Worm (Caenorhabditis elegans) whole organism, young adult: ENCODE data around the gene ZK550.6.
A peak's percentile ranks its signal among the peaks of the same experiment; 100 is the strongest.

Experiments used
- C06A6.2 ChIP-seq: fragments of 200-800 bp; sonication (Bioruptor generic); conservative IDR thresholded peaks from 2 replicates; pipeline ENCODE4 v1.3.6; 2022; ENCODE audit warnings: missing genetic modification characterization, missing compliant biosample characterization
- F10E7.11 ChIP-seq: sonication (generic microtip); optimal IDR thresholded peaks from 2 replicates; lab custom pipeline; 2017; ENCODE audit warnings: mild to moderate bottlenecking, missing genetic modification characterization, moderate library complexity, missing compliant biosample characterization
- F39B2.1 ChIP-seq: fragments of 200-800 bp; sonication (Bioruptor generic); IDR thresholded peaks from 2 replicates; pipeline ENCODE4 v1.3.6; 2022; ENCODE audit warnings: missing genetic modification reagents, missing genetic modification characterization, missing compliant biosample characterization
- F55B11.4 ChIP-seq: sonication (generic microtip); optimal IDR thresholded peaks from 2 replicates; lab custom pipeline; 2016; ENCODE audit warnings: missing compliant biosample characterization, missing genetic modification characterization, borderline replicate concordance; ENCODE audit not compliant: insufficient read depth
- K11D2.4 ChIP-seq: fragments of 200-800 bp; sonication (Bioruptor generic); IDR thresholded peaks from 2 replicates; pipeline ENCODE4 v1.3.6; 2022; ENCODE audit warnings: missing genetic modification reagents, missing genetic modification characterization, missing compliant biosample characterization
- T07F8.4 ChIP-seq: sonication (generic microtip); optimal IDR thresholded peaks from 2 replicates; lab custom pipeline; 2016; ENCODE audit warnings: mild to moderate bottlenecking, missing genetic modification characterization, moderate library complexity, missing compliant biosample characterization
- Y56A3A.18 ChIP-seq: fragments of 200-800 bp; sonication (Bioruptor generic); IDR thresholded peaks from 2 replicates; pipeline ENCODE4 v1.3.6; 2022; ENCODE audit warnings: missing genetic modification reagents, missing genetic modification characterization, missing compliant biosample characterization
- Y95B8A.8 ChIP-seq: fragments of 200-800 bp; sonication (Bioruptor generic); IDR thresholded peaks from 2 replicates; pipeline ENCODE4 v1.3.6; 2022; ENCODE audit warnings: missing genetic modification reagents, missing genetic modification characterization, missing compliant biosample characterization
- ZK185.1 ChIP-seq: sonication (generic microtip); optimal IDR thresholded peaks from 2 replicates; lab custom pipeline; 2016; ENCODE audit warnings: mild to moderate bottlenecking, missing genetic modification characterization, missing compliant biosample characterization; ENCODE audit not compliant: poor library complexity, severe bottlenecking
- aptf-2 ChIP-seq: fragments of 200-800 bp; sonication (Bioruptor generic); conservative IDR thresholded peaks from 2 replicates; pipeline ENCODE4 v1.3.6; 2022; ENCODE audit warnings: missing genetic modification reagents, missing genetic modification characterization, missing compliant biosample characterization
- aptf-3 ChIP-seq: fragments of 200-800 bp; sonication (Bioruptor generic); IDR thresholded peaks from 2 replicates; pipeline ENCODE4 v1.3.6; 2022; ENCODE audit warnings: missing genetic modification characterization, missing compliant biosample characterization
- atf-7 ChIP-seq: sonication (generic microtip); optimal IDR thresholded peaks from 2 replicates; lab custom pipeline; 2017; ENCODE audit warnings: mild to moderate bottlenecking, missing genetic modification characterization, missing compliant biosample characterization
- attf-3 ChIP-seq: fragments of 200-800 bp; sonication (Bioruptor generic); conservative IDR thresholded peaks from 2 replicates; pipeline ENCODE4 v1.3.6; 2022; ENCODE audit warnings: missing genetic modification reagents, missing genetic modification characterization, missing compliant biosample characterization
- attf-5 ChIP-seq: fragments of 200-800 bp; sonication (Bioruptor generic); optimal IDR thresholded peaks from 2 replicates; lab custom pipeline; 2018; ENCODE audit warnings: mild to moderate bottlenecking, missing genetic modification characterization, missing compliant biosample characterization
- bed-2 ChIP-seq: fragments of 200-800 bp; sonication (Bioruptor generic); IDR thresholded peaks from 2 replicates; pipeline ENCODE4 v1.3.6; 2022; ENCODE audit warnings: missing genetic modification reagents, missing genetic modification characterization, missing compliant biosample characterization
- ceh-79 ChIP-seq: sonication (generic microtip); optimal IDR thresholded peaks from 2 replicates; lab custom pipeline; 2017; ENCODE audit warnings: mild to moderate bottlenecking, missing genetic modification characterization, missing compliant biosample characterization
- ceh-91 ChIP-seq: fragments of 200-800 bp; sonication (Bioruptor generic); IDR thresholded peaks from 2 replicates; pipeline ENCODE4 v1.3.6; 2022; ENCODE audit warnings: missing genetic modification reagents, missing genetic modification characterization, missing compliant biosample characterization
- chd-7 ChIP-seq: sonication (generic microtip); optimal IDR thresholded peaks from 2 replicates; lab custom pipeline; 2016; ENCODE audit warnings: mild to moderate bottlenecking, missing genetic modification characterization, moderate library complexity, missing compliant biosample characterization
- dox-1 ChIP-seq: fragments of 200-800 bp; sonication (Bioruptor generic); IDR thresholded peaks from 2 replicates; pipeline ENCODE4 v1.3.6; 2022; ENCODE audit warnings: missing genetic modification reagents, missing genetic modification characterization, missing compliant biosample characterization
- dpff-1 ChIP-seq: sonication (generic microtip); optimal IDR thresholded peaks from 2 replicates; lab custom pipeline; 2017; ENCODE audit warnings: mild to moderate bottlenecking, missing genetic modification characterization, missing compliant biosample characterization
- egl-44 ChIP-seq: fragments of 200-800 bp; sonication (Bioruptor generic); IDR thresholded peaks from 2 replicates; pipeline ENCODE4 v1.3.6; 2022; ENCODE audit warnings: missing genetic modification reagents, missing genetic modification characterization, missing compliant biosample characterization
- ets-4 ChIP-seq: fragments of 200-800 bp; sonication (Bioruptor generic); optimal IDR thresholded peaks from 2 replicates; lab custom pipeline; 2018; ENCODE audit warnings: mild to moderate bottlenecking, missing genetic modification characterization, missing compliant biosample characterization
- gei-17 ChIP-seq: fragments of 200-800 bp; sonication (Bioruptor generic); optimal IDR thresholded peaks from 2 replicates; lab custom pipeline; 2018; ENCODE audit warnings: mild to moderate bottlenecking, missing genetic modification characterization, missing compliant biosample characterization
- hmg-20 ChIP-seq: fragments of 200-800 bp; sonication (Bioruptor generic); IDR thresholded peaks from 2 replicates; pipeline ENCODE4 v1.3.6; 2022; ENCODE audit warnings: missing genetic modification reagents, missing genetic modification characterization, missing compliant biosample characterization
- hsf-1 ChIP-seq: fragments of 200-800 bp; sonication (Bioruptor generic); IDR thresholded peaks from 2 replicates; pipeline ENCODE4 v1.3.6; 2022; ENCODE audit warnings: missing genetic modification reagents, missing genetic modification characterization, missing compliant biosample characterization
- lag-1 ChIP-seq: fragments of 200-800 bp; sonication (Bioruptor generic); IDR thresholded peaks from 2 replicates; pipeline ENCODE4 v1.3.6; 2022; ENCODE audit warnings: missing genetic modification reagents, missing genetic modification characterization, missing compliant biosample characterization
- lin-35 ChIP-seq, 3 experiments: fragments of 150-350 bp in 2 of 3; sonication (generic microtip) in 1 of 3; optimal IDR thresholded peaks; 2 replicates each; lab custom pipeline; 2014 to 2018; ENCODE audit warnings: missing biosample characterization in 3 of 3, missing genetic modification characterization in 3 of 3, missing genetic modification reagents in 3 of 3
- lir-1 ChIP-seq: fragments of 200-800 bp; sonication (Bioruptor generic); conservative IDR thresholded peaks from 2 replicates; pipeline ENCODE4 v1.3.6; 2022; ENCODE audit warnings: missing genetic modification reagents, missing genetic modification characterization, missing compliant biosample characterization
- lsl-1 ChIP-seq: fragments of 200-800 bp; sonication (Bioruptor generic); optimal IDR thresholded peaks from 2 replicates; lab custom pipeline; 2018; ENCODE audit warnings: mild to moderate bottlenecking, missing genetic modification characterization, moderate library complexity, missing compliant biosample characterization
- lsy-27 ChIP-seq: sonication (generic microtip); optimal IDR thresholded peaks from 2 replicates; lab custom pipeline; 2017; ENCODE audit warnings: missing genetic modification characterization, mild to moderate bottlenecking, missing compliant biosample characterization, antibody characterized with exemption, missing genotype, borderline replicate concordance; ENCODE audit not compliant: insufficient read depth
- mxl-1 ChIP-seq: sonication (generic microtip); optimal IDR thresholded peaks from 2 replicates; lab custom pipeline; 2016; ENCODE audit warnings: missing genetic modification characterization, missing compliant biosample characterization
- nfya-2 ChIP-seq: fragments of 200-800 bp; sonication (Bioruptor generic); IDR thresholded peaks from 2 replicates; pipeline ENCODE4 v1.3.6; 2022; ENCODE audit warnings: missing genetic modification reagents, missing genetic modification characterization, missing compliant biosample characterization
- nhr-90 ChIP-seq: sonication (generic microtip); optimal IDR thresholded peaks from 2 replicates; lab custom pipeline; 2016; ENCODE audit warnings: missing genotype, mild to moderate bottlenecking, missing genetic modification characterization, missing compliant biosample characterization
- rcor-1 ChIP-seq: fragments of 200-800 bp; sonication (Bioruptor generic); IDR thresholded peaks from 2 replicates; pipeline ENCODE4 v1.3.6; 2022; ENCODE audit warnings: missing genetic modification reagents, missing genetic modification characterization, missing compliant biosample characterization
- rec-8 ChIP-seq, 2 experiments: sonication (generic microtip); optimal IDR thresholded peaks; 2 replicates each; lab custom pipeline; 2016; ENCODE audit warnings: mild to moderate bottlenecking in 2 of 2, missing genetic modification characterization in 2 of 2, missing genetic modification reagents in 2 of 2, missing genotype in 2 of 2, missing biosample characterization in 1 of 2, missing compliant biosample characterization in 1 of 2, moderate library complexity in 1 of 2
- rpc-1 ChIP-seq, 2 experiments: fragments of 150-350 bp in 1 of 2; sonication (generic microtip) in 1 of 2; optimal IDR thresholded peaks; 2 replicates each; lab custom pipeline; 2014 to 2018; ENCODE audit warnings: missing biosample characterization in 1 of 2, missing genetic modification characterization in 1 of 2, missing genetic modification reagents in 1 of 2, missing genotype in 1 of 2
- snpc-1.1 ChIP-seq: sonication (generic microtip); optimal IDR thresholded peaks from 2 replicates; lab custom pipeline; 2017; ENCODE audit warnings: missing genetic modification characterization, mild to moderate bottlenecking, missing compliant biosample characterization, antibody characterized with exemption, moderate library complexity, missing genotype, missing genetic modification reagents; ENCODE audit not compliant: insufficient read depth
- snpc-3.4 ChIP-seq: sonication (generic microtip); optimal IDR thresholded peaks from 2 replicates; lab custom pipeline; 2017; ENCODE audit warnings: missing genetic modification characterization, mild to moderate bottlenecking, missing compliant biosample characterization, antibody characterized with exemption, moderate library complexity, missing genotype, missing genetic modification reagents
- somi-1 ChIP-seq: fragments of 200-800 bp; sonication (Bioruptor generic); optimal IDR thresholded peaks from 2 replicates; lab custom pipeline; 2018; ENCODE audit warnings: mild to moderate bottlenecking, missing genetic modification characterization, missing compliant biosample characterization
- sptf-2 ChIP-seq: fragments of 200-800 bp; sonication (Bioruptor generic); optimal IDR thresholded peaks from 2 replicates; lab custom pipeline; 2018; ENCODE audit warnings: mild to moderate bottlenecking, missing genetic modification characterization, missing compliant biosample characterization
- tbp1 ChIP-seq: fragments of 200-800 bp; sonication (Bioruptor generic); optimal IDR thresholded peaks from 2 replicates; lab custom pipeline; 2018; ENCODE audit warnings: mild to moderate bottlenecking, missing genetic modification characterization, missing compliant biosample characterization
- tlf-1 ChIP-seq: fragments of 200-800 bp; sonication (Bioruptor generic); optimal IDR thresholded peaks from 2 replicates; lab custom pipeline; 2018; ENCODE audit warnings: mild to moderate bottlenecking, missing genetic modification characterization, missing compliant biosample characterization
- unc-62 ChIP-seq: fragments of 150-350 bp; optimal IDR thresholded peaks from 2 replicates; lab custom pipeline; 2014; ENCODE audit warnings: missing biosample characterization, missing genetic modification reagents, missing genetic modification characterization
- ztf-22 ChIP-seq: fragments of 200-800 bp; sonication (Bioruptor generic); optimal IDR thresholded peaks from 2 replicates; lab custom pipeline; 2018; ENCODE audit warnings: mild to moderate bottlenecking, missing genetic modification characterization, moderate library complexity, missing compliant biosample characterization
- ztf-26 ChIP-seq: sonication (generic microtip); optimal IDR thresholded peaks from 2 replicates; lab custom pipeline; 2017; ENCODE audit warnings: missing genetic modification characterization, missing compliant biosample characterization
- ztf-28 ChIP-seq: fragments of 200-800 bp; sonication (Bioruptor generic); IDR thresholded peaks from 2 replicates; pipeline ENCODE4 v1.3.6; 2022; ENCODE audit warnings: missing genetic modification reagents, missing genetic modification characterization, missing compliant biosample characterization
- ztf-6 ChIP-seq: fragments of 200-800 bp; sonication (Bioruptor generic); IDR thresholded peaks from 2 replicates; pipeline ENCODE4 v1.3.6; 2022; ENCODE audit warnings: missing genetic modification reagents, missing genetic modification characterization, missing compliant biosample characterization

Gene ZK550.6

ce11 chrIV:17278363-17278762, 16.1 kb upstream of the ZK550.6 start (continued):
- TF ChIP-seq C06A6.2 (GFP tag; lab: Robert Waterston, UW): peak; percentile 91
- peak; percentile 96 for TF ChIP-seq lir-1
- TF ChIP-seq aptf-3 (GFP tag; lab: Robert Waterston, UW): peak; percentile 24; the same call in 1 of the 2 replicates
- TF ChIP-seq ztf-6 (GFP tag; lab: Robert Waterston, UW): peak; percentile 94
- TF ChIP-seq atf-7 (tag; lab: Kevin White, UChicago): peak; percentile 96
- TF ChIP-seq Y95B8A.8: peak; percentile 94
- peak; percentile 78 for TF ChIP-seq aptf-2 (GFP tag; lab: Robert Waterston, UW)
- TF ChIP-seq F39B2.1 (GFP tag; lab: Robert Waterston, UW): no peak
- no peak for TF ChIP-seq mxl-1 (tag; lab: Kevin White, UChicago)
- peak; percentile 91 for TF ChIP-seq attf-5
- peak; percentile 92 for TF ChIP-seq ceh-91
- TF ChIP-seq T07F8.4 (tag; lab: Kevin White, UChicago): no peak
- TF ChIP-seq hmg-20 (GFP tag; lab: Robert Waterston, UW): peak; percentile 23; the same call in 1 of the 2 replicates
- no peak for TF ChIP-seq ztf-22 (GFP tag; lab: Kevin White, UChicago)
- TF ChIP-seq unc-62 (GFP tag; lab: Kevin White, UChicago): no peak
- peak; percentile 80 for TF ChIP-seq tbp1
- TF ChIP-seq nhr-90 (tag; lab: Kevin White, UChicago): peak; percentile 64
- TF ChIP-seq ztf-28 (GFP tag; lab: Robert Waterston, UW): peak; percentile 92
- TF ChIP-seq dpff-1 (tag; lab: Kevin White, UChicago): peak; percentile 91
- TF ChIP-seq lin-35 (GFP tag; optimal IDR thresholded peaks at IDR 0.05; lab: Kevin White, UChicago): peak in 2 of 3 experiments; percentile 85 to 89
- peak; percentile 99 for TF ChIP-seq tlf-1 (GFP tag; lab: Kevin White, UChicago)
- no peak for TF ChIP-seq nfya-2
- TF ChIP-seq ceh-79 (tag; lab: Kevin White, UChicago): peak; percentile 79
- TF ChIP-seq rec-8 (tag; optimal IDR thresholded peaks at IDR 0.05; lab: Kevin White, UChicago): no peak
- no peak for TF ChIP-seq lag-1
- peak; percentile 80 for TF ChIP-seq snpc-3.4 (tag; lab: Kevin White, UChicago)
- no peak for TF ChIP-seq ets-4 (GFP tag; lab: Kevin White, UChicago)
- peak; percentile 97 for TF ChIP-seq chd-7 (tag; lab: Kevin White, UChicago)
- TF ChIP-seq snpc-1.1 (tag; lab: Kevin White, UChicago): no peak
- TF ChIP-seq egl-44 (GFP tag; lab: Robert Waterston, UW): peak; percentile 61; the same call in 1 of the 2 replicates
- peak; percentile 80 for TF ChIP-seq rpc-1 (optimal IDR thresholded peaks at IDR 0.05; lab: Kevin White, UChicago)
- TF ChIP-seq rpc-1 (tag; optimal IDR thresholded peaks at IDR 0.05; lab: Kevin White, UChicago): no peak
- TF ChIP-seq Y56A3A.18: 0 out of 2 replicates have a peak, but pooled peaks have one; percentile 38
- TF ChIP-seq bed-2 (GFP tag; lab: Robert Waterston, UW): peak; percentile 77
- peak; percentile 79 for TF ChIP-seq ZK185.1 (tag; lab: Kevin White, UChicago)
- TF ChIP-seq hsf-1 (GFP tag; lab: Robert Waterston, UW): peak; percentile 100
- TF ChIP-seq gei-17 (GFP tag; lab: Kevin White, UChicago): peak; percentile 88
- peak; percentile 81 for TF ChIP-seq F10E7.11 (tag; lab: Kevin White, UChicago)
- TF ChIP-seq lsy-27 (tag; lab: Kevin White, UChicago): peak; percentile 1
- no peak for TF ChIP-seq sptf-2 (GFP tag; lab: Kevin White, UChicago)
- TF ChIP-seq F55B11.4 (tag; lab: Kevin White, UChicago): no peak
- TF ChIP-seq dox-1 (GFP tag; lab: Robert Waterston, UW): peak; percentile 96
- TF ChIP-seq somi-1 (GFP tag; lab: Kevin White, UChicago): peak; percentile 98
- TF ChIP-seq K11D2.4 (GFP tag; lab: Robert Waterston, UW): peak; percentile 96
- peak; percentile 64 for TF ChIP-seq lsl-1 (GFP tag; lab: Kevin White, UChicago)
- peak; percentile 74 for TF ChIP-seq attf-3 (GFP tag; lab: Robert Waterston, UW)
- TF ChIP-seq rcor-1 (GFP tag; lab: Robert Waterston, UW): peak; percentile 91
- TF ChIP-seq ztf-26: peak; percentile 97
